Worm (Caenorhabditis elegans) whole organism, L4 larva: Measurements from ENCODE around the gene memb-1.
A peak's percentile ranks its signal among the peaks of the same experiment; 100 is the strongest.

Experiments
- F37D6.2 ChIP-seq: sonication (generic microtip); optimal IDR thresholded peaks from 2 replicates; lab custom pipeline; 2016; ENCODE audit warnings: mild to moderate bottlenecking, missing genetic modification characterization, missing compliant biosample characterization
- F49E8.2 ChIP-seq: sonication (generic microtip); optimal IDR thresholded peaks from 2 replicates; lab custom pipeline; 2016; ENCODE audit warnings: missing compliant biosample characterization, mild to moderate bottlenecking, missing genetic modification characterization, borderline replicate concordance
- T20F7.1 ChIP-seq: fragments of 200-800 bp; sonication (Bioruptor generic); optimal IDR thresholded peaks from 2 replicates; lab custom pipeline; 2018; ENCODE audit warnings: mild to moderate bottlenecking, missing genetic modification characterization, missing compliant biosample characterization
- Y105C5A.15 ChIP-seq: fragments of 200-800 bp; sonication (Bioruptor generic); IDR thresholded peaks from 2 replicates; pipeline ENCODE4 v1.3.6; 2022; ENCODE audit warnings: missing genetic modification characterization, missing compliant biosample characterization
- Y5F2A.4 ChIP-seq: fragments of 200-800 bp; sonication (Bioruptor generic); optimal IDR thresholded peaks from 2 replicates; lab custom pipeline; 2018; ENCODE audit warnings: mild to moderate bottlenecking, missing genetic modification characterization, missing compliant biosample characterization
- ZK337.2 ChIP-seq: fragments of 200-800 bp; sonication (Bioruptor generic); IDR thresholded peaks from 2 replicates; pipeline ENCODE4 v1.3.6; 2022; ENCODE audit warnings: missing genetic modification reagents, missing genetic modification characterization, missing compliant biosample characterization
- ZK546.5 ChIP-seq, 2 experiments: sonication (generic microtip); optimal IDR thresholded peaks; 2 replicates each; lab custom pipeline; 2017; ENCODE audit warnings: missing biosample characterization in 2 of 2, missing genetic modification characterization in 2 of 2
- ceh-28 ChIP-seq: fragments of 150-350 bp; optimal IDR thresholded peaks from 2 replicates; lab custom pipeline; 2014; ENCODE audit warnings: missing biosample characterization, missing genetic modification reagents, missing genetic modification characterization
- ceh-32 ChIP-seq: sonication (generic microtip); optimal IDR thresholded peaks from 2 replicates; lab custom pipeline; 2016; ENCODE audit warnings: mild to moderate bottlenecking, missing genetic modification characterization, missing compliant biosample characterization; ENCODE audit not compliant: poor library complexity
- ceh-82 ChIP-seq: sonication (generic microtip); optimal IDR thresholded peaks from 2 replicates; lab custom pipeline; 2017; ENCODE audit warnings: missing biosample characterization, missing genetic modification characterization
- cey-2 ChIP-seq: sonication (generic microtip); optimal IDR thresholded peaks from 3 replicates; lab custom pipeline; 2017; ENCODE audit warnings: missing genetic modification characterization, mild to moderate bottlenecking, missing compliant biosample characterization, antibody characterized with exemption, borderline replicate concordance; ENCODE audit not compliant: insufficient read depth
- daf-12 ChIP-seq: fragments of 150-350 bp; optimal IDR thresholded peaks from 2 replicates; lab custom pipeline; 2014; ENCODE audit warnings: missing biosample characterization, missing genetic modification reagents, missing genetic modification characterization
- dmd-8 ChIP-seq: fragments of 200-800 bp; sonication (Bioruptor generic); IDR thresholded peaks from 2 replicates; pipeline ENCODE4 v1.3.6; 2022; ENCODE audit warnings: missing genetic modification characterization, missing compliant biosample characterization
- dve-1 ChIP-seq: sonication (generic microtip); optimal IDR thresholded peaks from 2 replicates; lab custom pipeline; 2017; ENCODE audit warnings: antibody characterized with exemption, mild to moderate bottlenecking, missing genetic modification characterization, missing compliant biosample characterization; ENCODE audit not compliant: insufficient read depth
- egl-27 ChIP-seq: sonication (generic microtip); optimal IDR thresholded peaks from 3 replicates; lab custom pipeline; 2017; ENCODE audit warnings: missing biosample characterization, missing genetic modification reagents, missing genetic modification characterization
- egl-43 ChIP-seq: fragments of 200-800 bp; sonication (Bioruptor generic); IDR thresholded peaks from 2 replicates; pipeline ENCODE4 v1.3.6; 2022; ENCODE audit warnings: missing genetic modification reagents, missing genetic modification characterization, missing compliant biosample characterization
- fkh-10 ChIP-seq: fragments of 150-350 bp; optimal IDR thresholded peaks from 2 replicates; lab custom pipeline; 2014; ENCODE audit warnings: missing biosample characterization, missing genetic modification reagents, missing genetic modification characterization
- fos-1 ChIP-seq: fragments of 150-350 bp; optimal IDR thresholded peaks from 2 replicates; lab custom pipeline; 2014; ENCODE audit warnings: missing biosample characterization, missing genetic modification characterization
- hif-1 ChIP-seq, 2 experiments: sonication (generic microtip); optimal IDR thresholded peaks; 2 replicates each; lab custom pipeline; 2016 to 2017; ENCODE audit warnings: missing compliant biosample characterization in 2 of 2, missing genetic modification characterization in 2 of 2, missing genetic modification reagents in 2 of 2, missing genotype in 2 of 2, mild to moderate bottlenecking in 1 of 2
- hlh-11 ChIP-seq: fragments of 200-800 bp; sonication (Bioruptor generic); optimal IDR thresholded peaks from 2 replicates; lab custom pipeline; 2018; ENCODE audit warnings: mild to moderate bottlenecking, missing genetic modification characterization, missing compliant biosample characterization
- hlh-30 ChIP-seq: sonication (generic microtip); optimal IDR thresholded peaks from 2 replicates; lab custom pipeline; 2017; ENCODE audit warnings: antibody characterized with exemption, mild to moderate bottlenecking, missing genetic modification characterization, missing compliant biosample characterization; ENCODE audit not compliant: insufficient read depth
- jun-1 ChIP-seq: fragments of 150-350 bp; optimal IDR thresholded peaks from 2 replicates; lab custom pipeline; 2014; ENCODE audit warnings: missing biosample characterization, missing genetic modification reagents, missing genetic modification characterization
- lin-1 ChIP-seq: fragments of 200-800 bp; sonication (Bioruptor generic); IDR thresholded peaks from 2 replicates; pipeline ENCODE4 v1.3.6; 2022; ENCODE audit warnings: missing genetic modification reagents, missing genetic modification characterization, missing compliant biosample characterization
- lin-13 ChIP-seq: fragments of 150-350 bp; optimal IDR thresholded peaks from 2 replicates; lab custom pipeline; 2014; ENCODE audit warnings: missing biosample characterization, missing genetic modification reagents, missing genetic modification characterization
- lin-38 ChIP-seq: fragments of 200-800 bp; sonication (Bioruptor generic); IDR thresholded peaks from 2 replicates; pipeline ENCODE4 v1.3.6; 2022; ENCODE audit warnings: missing genetic modification reagents, missing genetic modification characterization, missing compliant biosample characterization
- lir-3 ChIP-seq: sonication (generic microtip); optimal IDR thresholded peaks from 2 replicates; lab custom pipeline; 2016; ENCODE audit warnings: mild to moderate bottlenecking, missing genetic modification characterization, missing compliant biosample characterization
- madf-9 ChIP-seq: fragments of 200-800 bp; sonication (Bioruptor generic); conservative IDR thresholded peaks from 2 replicates; pipeline ENCODE4 v1.3.6; 2022; ENCODE audit warnings: missing genetic modification reagents, missing genetic modification characterization, missing compliant biosample characterization
- mdt-29 ChIP-seq: fragments of 200-800 bp; sonication (Bioruptor generic); IDR thresholded peaks from 2 replicates; pipeline ENCODE4 v1.3.6; 2022; ENCODE audit warnings: missing genetic modification reagents, missing genetic modification characterization, missing compliant biosample characterization
- mep-1 ChIP-seq: fragments of 150-350 bp; sonication (generic microtip); optimal IDR thresholded peaks from 3 replicates; lab custom pipeline; 2014; ENCODE audit warnings: missing biosample characterization, missing genetic modification characterization
- mes-2 ChIP-seq: sonication (generic microtip); optimal IDR thresholded peaks from 2 replicates; lab custom pipeline; 2016; ENCODE audit warnings: missing genotype, mild to moderate bottlenecking, missing genetic modification characterization, missing compliant biosample characterization; ENCODE audit not compliant: poor library complexity, severe bottlenecking
- mxl-2 ChIP-seq: fragments of 200-800 bp; sonication (Bioruptor generic); conservative IDR thresholded peaks from 2 replicates; pipeline ENCODE4 v1.3.6; 2022; ENCODE audit warnings: missing genetic modification reagents, missing genetic modification characterization, missing compliant biosample characterization
- nhr-102 ChIP-seq: sonication (generic microtip); optimal IDR thresholded peaks from 2 replicates; lab custom pipeline; 2016; ENCODE audit warnings: mild to moderate bottlenecking, missing genetic modification characterization, moderate library complexity, missing compliant biosample characterization
- nhr-11 ChIP-seq: fragments of 150-350 bp; optimal IDR thresholded peaks from 2 replicates; lab custom pipeline; 2014; ENCODE audit warnings: missing biosample characterization, missing genetic modification characterization
- nhr-28 ChIP-seq: fragments of 150-350 bp; optimal IDR thresholded peaks from 2 replicates; lab custom pipeline; 2014; ENCODE audit warnings: missing biosample characterization, missing genetic modification characterization
- nhr-42 ChIP-seq: fragments of 200-800 bp; sonication (Bioruptor generic); IDR thresholded peaks from 2 replicates; pipeline ENCODE4 v1.3.6; 2022; ENCODE audit warnings: missing genetic modification characterization, missing compliant biosample characterization
- nhr-6 ChIP-seq: fragments of 150-350 bp; optimal IDR thresholded peaks from 2 replicates; lab custom pipeline; 2014; ENCODE audit warnings: missing biosample characterization, missing genetic modification characterization
- nhr-77 ChIP-seq: fragments of 150-350 bp; optimal IDR thresholded peaks from 2 replicates; lab custom pipeline; 2014; ENCODE audit warnings: missing biosample characterization, missing genetic modification characterization
- php-3 ChIP-seq: fragments of 200-800 bp; sonication (Bioruptor generic); IDR thresholded peaks from 2 replicates; pipeline ENCODE4 v1.3.6; 2022; ENCODE audit warnings: missing genetic modification reagents, missing genetic modification characterization, missing compliant biosample characterization
- pqm-1 ChIP-seq: sonication (generic microtip); optimal IDR thresholded peaks from 2 replicates; lab custom pipeline; 2017; ENCODE audit warnings: missing biosample characterization, missing genetic modification characterization
- rbr-2 ChIP-seq: sonication (generic microtip); optimal IDR thresholded peaks from 2 replicates; lab custom pipeline; 2016; ENCODE audit warnings: missing genotype, missing genetic modification characterization, missing compliant biosample characterization
- saeg-2 ChIP-seq: fragments of 200-800 bp; sonication (Bioruptor generic); IDR thresholded peaks from 2 replicates; pipeline ENCODE4 v1.3.6; 2022; ENCODE audit warnings: missing genetic modification reagents, missing genetic modification characterization, missing compliant biosample characterization
- set-16 ChIP-seq: fragments of 200-800 bp; sonication (Bioruptor generic); IDR thresholded peaks from 2 replicates; pipeline ENCODE4 v1.3.6; 2022; ENCODE audit warnings: missing genetic modification reagents, missing genetic modification characterization, missing compliant biosample characterization
- spr-3 ChIP-seq: fragments of 200-800 bp; sonication (Bioruptor generic); optimal IDR thresholded peaks from 2 replicates; lab custom pipeline; 2018; ENCODE audit warnings: mild to moderate bottlenecking, missing genetic modification characterization, missing compliant biosample characterization
- tra-1 ChIP-seq: fragments of 200-800 bp; sonication (Bioruptor generic); IDR thresholded peaks from 2 replicates; pipeline ENCODE4 v1.3.6; 2022; ENCODE audit warnings: missing genetic modification reagents, missing genetic modification characterization, missing compliant biosample characterization
- unc-39 ChIP-seq: sonication (generic microtip); optimal IDR thresholded peaks from 2 replicates; lab custom pipeline; 2017; ENCODE audit warnings: missing biosample characterization, missing genetic modification characterization
- unc-62 ChIP-seq, 3 experiments: fragments of 150-350 bp in 1 of 3; sonication (generic microtip); optimal IDR thresholded peaks in 2 of 3; peaks in 1 of 3; 1 replicate in 1 of 3; 2 replicates in 2 of 3; lab custom pipeline; 2014 to 2017; ENCODE audit warnings: missing biosample characterization in 3 of 3, missing genetic modification characterization in 3 of 3, missing genetic modification reagents in 3 of 3, missing genotype in 1 of 3
- vab-7 ChIP-seq: fragments of 200-800 bp; sonication (Bioruptor generic); IDR thresholded peaks from 2 replicates; pipeline ENCODE4 v1.3.6; 2022; ENCODE audit warnings: missing genetic modification reagents, missing genetic modification characterization, missing compliant biosample characterization
- zfp-2 ChIP-seq: sonication (generic microtip); optimal IDR thresholded peaks from 2 replicates; lab custom pipeline; 2016; ENCODE audit warnings: mild to moderate bottlenecking, missing genetic modification characterization, missing compliant biosample characterization
- zfp-3 ChIP-seq: fragments of 200-800 bp; sonication (Bioruptor generic); conservative IDR thresholded peaks from 2 replicates; pipeline ENCODE4 v1.3.6; 2022; ENCODE audit warnings: missing genetic modification reagents, missing genetic modification characterization, missing compliant biosample characterization
- ztf-7 ChIP-seq: fragments of 150-350 bp; optimal IDR thresholded peaks from 2 replicates; lab custom pipeline; 2014; ENCODE audit warnings: missing biosample characterization, missing genetic modification characterization

Gene memb-1

DNA sequence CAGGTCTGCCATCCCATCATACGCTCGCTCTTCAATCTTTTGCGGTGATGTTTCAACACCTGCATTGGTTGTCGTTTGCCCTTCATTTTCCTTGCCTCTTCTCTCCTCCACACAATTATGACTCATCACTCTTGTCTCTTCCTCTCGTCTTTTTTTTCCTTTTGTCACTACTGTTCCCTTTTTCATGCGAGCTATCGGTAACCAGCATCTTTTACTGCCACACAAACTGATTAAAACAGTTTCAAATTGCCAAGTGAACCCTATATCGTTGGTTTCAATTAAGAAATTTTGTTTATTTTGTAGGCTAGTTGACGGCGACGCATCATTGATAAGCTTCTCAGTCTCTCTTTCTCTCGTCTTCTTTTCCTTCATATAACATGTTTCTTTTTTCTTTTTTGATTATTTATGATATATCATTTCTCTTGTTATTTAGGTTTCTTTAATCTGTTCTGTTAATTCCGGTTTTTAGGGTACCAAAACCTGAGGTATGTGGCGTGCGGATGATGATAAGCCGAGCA is 4.9 kb upstream of the memb-1 start, which contains the start of gene ZK899.1:
ZK899.1 (plus strand) TSS at position 468 of the 518 bp plus-strand sequence.
- TF ChIP-seq T20F7.1 (peak; percentile 19), ceh-28 (tag; lab: Kevin White, UChicago) (no peak), jun-1 (tag; lab: Kevin White, UChicago) (peak; percentile 62), daf-12 (tag; lab: Kevin White, UChicago) (no peak), nhr-42 (GFP tag; lab: Robert Waterston, UW) (no peak), dve-1 (tag; lab: Kevin White, UChicago) (peak; percentile 63), saeg-2 (GFP tag; lab: Robert Waterston, UW) (no peak), dmd-8 (GFP tag; lab: Robert Waterston, UW) (no peak), ztf-7 (tag; lab: Kevin White, UChicago) (no peak), unc-62 (GFP tag; optimal IDR thresholded peaks at IDR 0.05 in 1 of 2; lab: Kevin White, UChicago) (peak in 1 of 2 experiments; percentile 86), unc-62 (tag; optimal IDR thresholded peaks at IDR 0.05; lab: Kevin White, UChicago) (no peak), fos-1 (tag; lab: Kevin White, UChicago) (no peak), unc-39 (tag; lab: Kevin White, UChicago) (no peak), lin-38 (GFP tag; lab: Robert Waterston, UW) (no peak), hlh-11 (peak; percentile 84), egl-27 (no peak), lin-13 (GFP tag; lab: Kevin White, UChicago) (no peak), vab-7 (GFP tag; lab: Robert Waterston, UW) (no peak), mdt-29 (GFP tag; lab: Robert Waterston, UW) (no peak), hif-1 (tag; optimal IDR thresholded peaks at IDR 0.05; lab: Kevin White, UChicago) (no peak), ZK337.2 (GFP tag; lab: Robert Waterston, UW) (no peak), rbr-2 (tag; lab: Kevin White, UChicago) (peak; percentile 27), ceh-32 (tag; lab: Kevin White, UChicago) (no peak), Y5F2A.4 (GFP tag; lab: Kevin White, UChicago) (no peak), ZK546.5 (tag; optimal IDR thresholded peaks at IDR 0.05; lab: Kevin White, UChicago) (no peak), madf-9 (GFP tag; lab: Robert Waterston, UW) (no peak), Y105C5A.15 (GFP tag; lab: Robert Waterston, UW) (no peak), F37D6.2 (tag; lab: Kevin White, UChicago) (no peak), mes-2 (peak; percentile 16), tra-1 (GFP tag; lab: Robert Waterston, UW) (no peak), php-3 (GFP tag; lab: Robert Waterston, UW) (no peak), lin-1 (no peak), F49E8.2 (tag; lab: Kevin White, UChicago) (no peak), zfp-3 (GFP tag; lab: Robert Waterston, UW) (no peak), spr-3 (GFP tag; lab: Kevin White, UChicago) (no peak), cey-2 (tag; lab: Kevin White, UChicago) (no peak), zfp-2 (tag; lab: Kevin White, UChicago) (no peak), ceh-82 (tag; lab: Kevin White, UChicago) (no peak), nhr-11 (tag; lab: Kevin White, UChicago) (no peak), fkh-10 (no peak), set-16 (GFP tag; lab: Robert Waterston, UW) (no peak), nhr-28 (tag; lab: Kevin White, UChicago) (peak; percentile 77), mep-1 (tag; lab: Kevin White, UChicago) (peak; percentile 44), mxl-2 (GFP tag; lab: Robert Waterston, UW) (no peak), lir-3 (tag; lab: Kevin White, UChicago) (no peak), hlh-30 (tag; lab: Kevin White, UChicago) (peak; percentile 10), nhr-102 (tag; lab: Kevin White, UChicago) (peak; percentile 41), egl-43 (GFP tag; lab: Robert Waterston, UW) (no peak), pqm-1 (peak; percentile 81), nhr-6 (tag; lab: Kevin White, UChicago) (peak; percentile 67), nhr-77 (tag; lab: Kevin White, UChicago) (no peak)
